Worm (Caenorhabditis elegans): ENCODE results near the gene mdt-10.
A peak's percentile ranks its signal among the peaks of the same experiment; 100 is the strongest.

mdt-10 gene

DNA sequence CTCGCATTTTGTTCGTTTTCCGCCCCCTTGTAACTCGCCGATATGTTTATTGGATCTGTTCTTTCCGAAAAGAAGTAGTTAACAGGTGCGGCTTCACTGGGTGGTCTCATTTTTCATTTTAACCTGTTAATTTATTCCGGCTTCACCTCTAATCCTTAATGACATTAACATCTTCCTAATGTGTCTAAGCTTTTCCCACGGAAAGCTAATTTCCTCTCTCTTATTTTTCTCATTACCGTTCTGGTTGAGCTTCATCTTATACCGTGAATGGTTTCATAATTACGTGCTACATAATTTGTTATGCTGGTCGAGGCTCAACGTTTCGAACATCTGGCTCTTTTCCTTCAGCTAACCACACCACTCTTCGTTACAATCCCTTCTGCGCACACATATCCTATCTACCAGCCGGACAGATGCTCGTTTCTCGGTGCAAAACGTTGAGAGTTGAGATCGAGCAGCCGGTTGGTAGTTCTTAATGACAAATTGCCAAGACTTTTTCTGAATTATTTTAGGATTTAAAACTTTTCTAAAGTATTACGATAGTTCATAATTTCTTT is 45.4 kb downstream of the mdt-10 start:
- TF ChIP-seq tbx-11 (GFP tag; IDR thresholded peaks at IDR 0.05) = no peak
- peak; percentile 58 for TF ChIP-seq hmg-4 (GFP tag; optimal IDR thresholded peaks at IDR 0.05)
- TF ChIP-seq tra-4 (tag; optimal IDR thresholded peaks at IDR 0.05) = peak; percentile 3
- TF ChIP-seq ama-1 (optimal IDR thresholded peaks at IDR 0.05) = no peak
- TF ChIP-seq pes-1 (GFP tag; IDR thresholded peaks at IDR 0.05) = no peak
- no peak for TF ChIP-seq scrt-1 (GFP tag; IDR thresholded peaks at IDR 0.05)
- TF ChIP-seq hnd-1 (tag; optimal IDR thresholded peaks at IDR 0.05) = no peak
- TF ChIP-seq flt-1 (GFP tag; IDR thresholded peaks at IDR 0.05) = no peak
- TF ChIP-seq ceh-36 (tag; optimal IDR thresholded peaks at IDR 0.05) = peak; percentile 4

DNA sequence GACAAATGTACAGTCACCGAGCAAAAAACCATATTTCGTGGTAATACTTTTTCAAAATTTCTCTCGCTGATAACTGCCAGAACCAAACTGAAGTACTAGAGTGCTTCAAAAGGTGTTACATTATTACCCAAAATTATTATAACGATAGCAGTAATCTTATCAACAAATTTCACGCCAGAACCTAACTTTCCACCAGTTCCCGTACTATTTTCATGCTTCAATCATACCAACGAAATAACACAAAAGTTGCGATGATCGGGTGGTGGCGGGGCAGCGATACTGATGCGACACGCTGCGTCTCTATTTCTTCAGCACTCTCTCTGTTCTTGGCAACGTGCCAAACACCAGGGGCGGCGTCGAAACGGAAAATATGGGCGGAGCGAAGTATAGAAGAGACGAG is 45.9 kb downstream of the mdt-10 start:
- TF ChIP-seq ceh-13 (GFP tag; optimal IDR thresholded peaks at IDR 0.05) = no peak
- TF ChIP-seq sea-1 (GFP tag; conservative IDR thresholded peaks at IDR 0.05) = no peak
- no peak for TF ChIP-seq tbx-37 (GFP tag; conservative IDR thresholded peaks at IDR 0.05)
- no peak for TF ChIP-seq scrt-1 (GFP tag; IDR thresholded peaks at IDR 0.05)
- no peak for TF ChIP-seq hnd-1 (tag; optimal IDR thresholded peaks at IDR 0.05)
- TF ChIP-seq B0310.2 (tag; optimal IDR thresholded peaks at IDR 0.05) = no peak
- TF ChIP-seq ama-1 (optimal IDR thresholded peaks at IDR 0.05) = no peak
- TF ChIP-seq pes-1 (GFP tag; IDR thresholded peaks at IDR 0.05) = no peak
- TF ChIP-seq ceh-36 (tag; optimal IDR thresholded peaks at IDR 0.05) = no peak
- TF ChIP-seq hmg-4 (GFP tag; optimal IDR thresholded peaks at IDR 0.05) = no peak
- no peak for TF ChIP-seq flt-1 (GFP tag; IDR thresholded peaks at IDR 0.05)
- TF ChIP-seq ets-7 (tag; optimal IDR thresholded peaks at IDR 0.05) = no peak
- no peak for TF ChIP-seq F13C5.2 (tag; optimal IDR thresholded peaks at IDR 0.05)
- no peak for TF ChIP-seq hmbx-1 (tag; optimal IDR thresholded peaks at IDR 0.05)
- TF ChIP-seq tra-4 (tag; optimal IDR thresholded peaks at IDR 0.05) = no peak
- no peak for TF ChIP-seq tbx-11 (GFP tag; IDR thresholded peaks at IDR 0.05)
- TF ChIP-seq aly-1 (tag; optimal IDR thresholded peaks at IDR 0.05) = no peak

ce11 chrII:7808153-7808552 is 46.7 kb downstream of the mdt-10 start:
- TF ChIP-seq ets-7 (tag; optimal IDR thresholded peaks at IDR 0.05) (no peak), B0310.2 (tag; optimal IDR thresholded peaks at IDR 0.05) (no peak), aly-1 (tag; optimal IDR thresholded peaks at IDR 0.05) (no peak)

- TF ChIP-seq ets-7 (tag; optimal IDR thresholded peaks at IDR 0.05) (no peak), ama-1 (optimal IDR thresholded peaks at IDR 0.05) (no peak), aly-1 (tag; optimal IDR thresholded peaks at IDR 0.05) (no peak), B0310.2 (tag; optimal IDR thresholded peaks at IDR 0.05) (no peak), pes-1 (GFP tag; IDR thresholded peaks at IDR 0.05) (no peak)
These were observed 48.0 kb downstream of the mdt-10 start for ce11 chrII:7806872-7807271.

DNA sequence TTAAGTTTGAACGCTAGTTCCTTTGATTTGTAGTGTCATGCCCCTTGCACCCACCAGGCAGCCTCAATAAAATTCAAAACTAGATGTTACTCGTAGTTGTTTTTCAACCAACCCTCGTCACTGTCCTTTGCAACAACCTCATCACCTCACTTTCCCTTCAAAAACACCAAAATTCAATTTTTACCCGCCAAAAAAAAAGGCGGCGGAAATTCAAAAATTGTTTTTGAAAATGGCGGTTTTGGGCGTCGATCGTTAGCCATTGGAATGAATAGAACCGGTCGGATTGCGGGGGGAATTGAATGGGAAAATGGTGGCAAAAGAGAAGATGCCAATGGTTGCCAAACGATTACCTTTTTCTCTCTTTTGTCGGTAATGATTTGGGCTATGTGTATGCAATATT is 48.8 kb downstream of the mdt-10 start:
- TF ChIP-seq aly-1 (tag; optimal IDR thresholded peaks at IDR 0.05) (no peak), F13C5.2 (tag; optimal IDR thresholded peaks at IDR 0.05) (no peak), hnd-1 (tag; optimal IDR thresholded peaks at IDR 0.05) (no peak), hmg-4 (GFP tag; optimal IDR thresholded peaks at IDR 0.05) (no peak), ceh-36 (tag; optimal IDR thresholded peaks at IDR 0.05) (no peak), tbx-11 (GFP tag; IDR thresholded peaks at IDR 0.05) (no peak), ets-7 (tag; optimal IDR thresholded peaks at IDR 0.05) (no peak), hmbx-1 (tag; optimal IDR thresholded peaks at IDR 0.05) (no peak), sea-1 (GFP tag; conservative IDR thresholded peaks at IDR 0.05) (no peak), ceh-13 (GFP tag; optimal IDR thresholded peaks at IDR 0.05) (no peak), flt-1 (GFP tag; IDR thresholded peaks at IDR 0.05) (no peak), B0310.2 (tag; optimal IDR thresholded peaks at IDR 0.05) (no peak), pes-1 (GFP tag; IDR thresholded peaks at IDR 0.05) (no peak), tra-4 (tag; optimal IDR thresholded peaks at IDR 0.05) (no peak), tbx-37 (GFP tag; conservative IDR thresholded peaks at IDR 0.05) (no peak)
